Worm (Caenorhabditis elegans) whole organism, late embryonic: ENCODE data around the gene cdh-5.

ENCODE experiments used
- C08G9.2 ChIP-seq: sonication (generic microtip); optimal IDR thresholded peaks from 2 replicates; lab custom pipeline; 2016; ENCODE audit warnings: mild to moderate bottlenecking, missing genetic modification characterization, moderate library complexity, missing compliant biosample characterization
- C38D4.7 ChIP-seq: fragments of 200-800 bp; sonication (Bioruptor generic); optimal IDR thresholded peaks from 2 replicates; lab custom pipeline; 2018; ENCODE audit warnings: mild to moderate bottlenecking, missing genetic modification characterization, moderate library complexity, missing compliant biosample characterization
- F13H6.1 ChIP-seq: sonication (generic microtip); optimal IDR thresholded peaks from 2 replicates; lab custom pipeline; 2016; ENCODE audit warnings: missing genetic modification characterization, missing compliant biosample characterization
- K02D7.2 ChIP-seq: sonication (generic microtip); optimal IDR thresholded peaks from 2 replicates; lab custom pipeline; 2017; ENCODE audit warnings: mild to moderate bottlenecking, missing genetic modification characterization, missing compliant biosample characterization
- ahr-1 ChIP-seq: sonication (generic microtip); optimal IDR thresholded peaks from 2 replicates; lab custom pipeline; 2016; ENCODE audit warnings: missing genetic modification characterization, missing compliant biosample characterization
- ama-1 ChIP-seq: fragments of 150-350 bp; optimal IDR thresholded peaks from 2 replicates; lab custom pipeline; 2014
- ceh-14 ChIP-seq: sonication (generic microtip); optimal IDR thresholded peaks from 2 replicates; lab custom pipeline; 2016; ENCODE audit warnings: missing genotype, missing genetic modification characterization, missing compliant biosample characterization
- ceh-19 ChIP-seq: fragments of 200-800 bp; sonication (Bioruptor generic); optimal IDR thresholded peaks from 2 replicates; lab custom pipeline; 2018; ENCODE audit warnings: mild to moderate bottlenecking, missing genetic modification characterization, missing compliant biosample characterization
- ceh-31 ChIP-seq: sonication (generic microtip); optimal IDR thresholded peaks from 2 replicates; lab custom pipeline; 2016; ENCODE audit warnings: missing genetic modification characterization, missing compliant biosample characterization
- ceh-34 ChIP-seq: sonication (generic microtip); optimal IDR thresholded peaks from 2 replicates; lab custom pipeline; 2016; ENCODE audit warnings: mild to moderate bottlenecking, missing genetic modification characterization, missing compliant biosample characterization
- ceh-48 ChIP-seq: sonication (generic microtip); optimal IDR thresholded peaks from 2 replicates; lab custom pipeline; 2016; ENCODE audit warnings: missing genetic modification characterization, inconsistent platforms, missing compliant biosample characterization
- ceh-9 ChIP-seq: sonication (generic microtip); optimal IDR thresholded peaks from 2 replicates; lab custom pipeline; 2016; ENCODE audit warnings: mild to moderate bottlenecking, missing genetic modification characterization, inconsistent platforms, missing compliant biosample characterization
- dve-1 ChIP-seq: sonication (generic microtip); optimal IDR thresholded peaks from 2 replicates; lab custom pipeline; 2017; ENCODE audit warnings: antibody characterized with exemption, mild to moderate bottlenecking, missing genetic modification characterization, missing compliant biosample characterization
- elt-2 ChIP-seq: sonication (generic microtip); optimal IDR thresholded peaks from 2 replicates; lab custom pipeline; 2016; ENCODE audit warnings: missing genetic modification reagents, missing genetic modification characterization, missing compliant biosample characterization
- elt-4 ChIP-seq: sonication (generic microtip); optimal IDR thresholded peaks from 2 replicates; lab custom pipeline; 2016; ENCODE audit warnings: missing genetic modification characterization, missing compliant biosample characterization
- ets-4 ChIP-seq: sonication (generic microtip); optimal IDR thresholded peaks from 2 replicates; lab custom pipeline; 2016; ENCODE audit warnings: missing genetic modification characterization, missing compliant biosample characterization
- eyg-1 ChIP-seq: sonication (generic microtip); optimal IDR thresholded peaks from 2 replicates; lab custom pipeline; 2016; ENCODE audit warnings: missing genotype, missing genetic modification characterization, missing compliant biosample characterization
- fax-1 ChIP-seq: sonication (generic microtip); optimal IDR thresholded peaks from 2 replicates; lab custom pipeline; 2016; ENCODE audit warnings: missing genotype, missing genetic modification characterization, missing compliant biosample characterization
- fkh-6 ChIP-seq: sonication (generic microtip); optimal IDR thresholded peaks from 2 replicates; lab custom pipeline; 2016; ENCODE audit warnings: missing genetic modification characterization, missing compliant biosample characterization
- gmeb-2 ChIP-seq: sonication (generic microtip); optimal IDR thresholded peaks from 2 replicates; lab custom pipeline; 2016; ENCODE audit warnings: missing genetic modification characterization, inconsistent platforms, missing compliant biosample characterization
- hlh-13 ChIP-seq: fragments of 200-800 bp; sonication (Bioruptor generic); optimal IDR thresholded peaks from 2 replicates; lab custom pipeline; 2018; ENCODE audit warnings: mild to moderate bottlenecking, missing genetic modification characterization, missing compliant biosample characterization
- hlh-30 ChIP-seq: sonication (generic microtip); optimal IDR thresholded peaks from 2 replicates; lab custom pipeline; 2017; ENCODE audit warnings: antibody characterized with exemption, missing genetic modification characterization, missing compliant biosample characterization; ENCODE audit not compliant: insufficient read depth
- hlh-6 ChIP-seq: sonication (generic microtip); optimal IDR thresholded peaks from 2 replicates; lab custom pipeline; 2016; ENCODE audit warnings: missing genotype, missing genetic modification characterization, missing compliant biosample characterization
- lin-11 ChIP-seq: fragments of 200-800 bp; sonication (Bioruptor generic); optimal IDR thresholded peaks from 2 replicates; lab custom pipeline; 2018; ENCODE audit warnings: mild to moderate bottlenecking, missing genetic modification characterization, missing compliant biosample characterization
- madf-2 ChIP-seq: sonication (generic microtip); optimal IDR thresholded peaks from 2 replicates; lab custom pipeline; 2017; ENCODE audit warnings: missing genetic modification characterization, missing compliant biosample characterization
- mec-3 ChIP-seq: sonication (generic microtip); optimal IDR thresholded peaks from 2 replicates; lab custom pipeline; 2016; ENCODE audit warnings: borderline replicate concordance, missing genetic modification characterization, missing compliant biosample characterization
- nfya-1 ChIP-seq: sonication (generic microtip); optimal IDR thresholded peaks from 2 replicates; lab custom pipeline; 2017; ENCODE audit warnings: missing genetic modification characterization, mild to moderate bottlenecking, missing compliant biosample characterization, antibody characterized with exemption, moderate library complexity
- nhr-232 ChIP-seq: sonication (generic microtip); optimal IDR thresholded peaks from 2 replicates; lab custom pipeline; 2016; ENCODE audit warnings: missing genetic modification characterization, missing compliant biosample characterization
- odd-2 ChIP-seq: sonication (generic microtip); optimal IDR thresholded peaks from 2 replicates; lab custom pipeline; 2017; ENCODE audit warnings: antibody characterized with exemption, mild to moderate bottlenecking, missing genetic modification characterization, missing compliant biosample characterization
- pag-3 ChIP-seq: sonication (generic microtip); optimal IDR thresholded peaks from 2 replicates; lab custom pipeline; 2016; ENCODE audit warnings: missing compliant biosample characterization, missing genetic modification characterization, borderline replicate concordance
- pat-9 ChIP-seq: fragments of 200-800 bp; sonication (Bioruptor generic); optimal IDR thresholded peaks from 2 replicates; lab custom pipeline; 2018; ENCODE audit warnings: mild to moderate bottlenecking, missing genetic modification characterization, moderate library complexity, missing compliant biosample characterization
- pax-1 ChIP-seq: fragments of 150-350 bp; optimal IDR thresholded peaks from 2 replicates; lab custom pipeline; 2014; ENCODE audit warnings: missing biosample characterization, missing genetic modification characterization
- pqm-1 ChIP-seq: sonication (generic microtip); optimal IDR thresholded peaks from 2 replicates; lab custom pipeline; 2016; ENCODE audit warnings: missing genetic modification characterization, missing compliant biosample characterization
- pros-1 ChIP-seq: fragments of 150-350 bp; optimal IDR thresholded peaks from 2 replicates; lab custom pipeline; 2014; ENCODE audit warnings: missing biosample characterization, missing genetic modification reagents, missing genetic modification characterization
- ref-2 ChIP-seq: sonication (generic microtip); optimal IDR thresholded peaks from 2 replicates; lab custom pipeline; 2016; ENCODE audit warnings: missing genetic modification characterization, missing compliant biosample characterization
- rnt-1 ChIP-seq: sonication (generic microtip); optimal IDR thresholded peaks from 2 replicates; lab custom pipeline; 2016; ENCODE audit warnings: missing genetic modification characterization, missing compliant biosample characterization
- sdc-2 ChIP-seq: sonication (generic microtip); optimal IDR thresholded peaks from 2 replicates; lab custom pipeline; 2016; ENCODE audit warnings: missing genotype, missing genetic modification characterization, missing compliant biosample characterization
- tbx-2 ChIP-seq: sonication (generic microtip); optimal IDR thresholded peaks from 2 replicates; lab custom pipeline; 2016; ENCODE audit warnings: missing genetic modification characterization, missing compliant biosample characterization
- tbx-7 ChIP-seq: sonication (generic microtip); optimal IDR thresholded peaks from 2 replicates; lab custom pipeline; 2016; ENCODE audit warnings: missing genotype, missing genetic modification characterization, missing compliant biosample characterization
- unc-42 ChIP-seq: sonication (generic microtip); optimal IDR thresholded peaks from 2 replicates; lab custom pipeline; 2016; ENCODE audit warnings: missing genotype, missing genetic modification characterization, missing compliant biosample characterization
- unc-55 ChIP-seq: sonication (generic microtip); optimal IDR thresholded peaks from 2 replicates; lab custom pipeline; 2017; ENCODE audit warnings: missing biosample characterization, missing genetic modification reagents, missing genetic modification characterization
- zip-5 ChIP-seq: sonication (generic microtip); optimal IDR thresholded peaks from 2 replicates; lab custom pipeline; 2016; ENCODE audit warnings: missing genetic modification characterization, missing compliant biosample characterization
- ztf-16 ChIP-seq: sonication (generic microtip); optimal IDR thresholded peaks from 2 replicates; lab custom pipeline; 2017; ENCODE audit warnings: missing genetic modification characterization, missing compliant biosample characterization

Gene cdh-5

DNA sequence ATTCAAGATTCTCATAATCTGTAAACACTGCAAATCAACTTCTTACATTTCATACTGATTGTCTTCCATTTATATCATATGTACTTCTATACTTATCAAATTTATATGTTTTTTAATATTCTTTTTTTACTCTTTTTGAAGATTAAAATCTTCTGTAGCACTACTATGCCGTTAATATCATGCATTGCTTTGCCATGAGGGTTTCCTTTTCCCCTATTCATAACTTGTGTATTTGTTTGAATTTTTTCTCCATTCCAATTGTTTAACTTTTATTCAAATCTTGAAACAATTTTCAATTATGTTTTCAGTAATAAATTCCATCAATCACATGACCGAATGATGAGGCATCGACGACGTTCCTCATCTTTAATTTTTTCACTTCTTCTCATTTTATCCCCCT lies at the start of gene cdh-5:
TSS of gene cdh-5 (plus strand) at position 301 of the 400 bp plus-strand sequence.
- TF ChIP-seq ref-2 (tag; lab: Kevin White, UChicago) (no peak), hlh-6 (no peak), pqm-1 (tag; lab: Kevin White, UChicago) (no peak), fax-1 (tag; lab: Kevin White, UChicago) (no peak), elt-4 (no peak), fkh-6 (no peak), elt-2 (no peak), pag-3 (no peak), pat-9 (tag; lab: Kevin White, UChicago) (no peak), gmeb-2 (tag; lab: Kevin White, UChicago) (no peak), unc-42 (tag; lab: Kevin White, UChicago) (no peak), eyg-1 (no peak), dve-1 (tag; lab: Kevin White, UChicago) (no peak), nhr-232 (tag; lab: Kevin White, UChicago) (no peak), odd-2 (tag; lab: Kevin White, UChicago) (no peak), ceh-48 (tag; lab: Kevin White, UChicago) (no peak), F13H6.1 (tag; lab: Kevin White, UChicago) (no peak), lin-11 (tag; lab: Kevin White, UChicago) (no peak), unc-55 (GFP tag; lab: Kevin White, UChicago) (no peak), ets-4 (tag; lab: Kevin White, UChicago) (no peak)

DNA sequence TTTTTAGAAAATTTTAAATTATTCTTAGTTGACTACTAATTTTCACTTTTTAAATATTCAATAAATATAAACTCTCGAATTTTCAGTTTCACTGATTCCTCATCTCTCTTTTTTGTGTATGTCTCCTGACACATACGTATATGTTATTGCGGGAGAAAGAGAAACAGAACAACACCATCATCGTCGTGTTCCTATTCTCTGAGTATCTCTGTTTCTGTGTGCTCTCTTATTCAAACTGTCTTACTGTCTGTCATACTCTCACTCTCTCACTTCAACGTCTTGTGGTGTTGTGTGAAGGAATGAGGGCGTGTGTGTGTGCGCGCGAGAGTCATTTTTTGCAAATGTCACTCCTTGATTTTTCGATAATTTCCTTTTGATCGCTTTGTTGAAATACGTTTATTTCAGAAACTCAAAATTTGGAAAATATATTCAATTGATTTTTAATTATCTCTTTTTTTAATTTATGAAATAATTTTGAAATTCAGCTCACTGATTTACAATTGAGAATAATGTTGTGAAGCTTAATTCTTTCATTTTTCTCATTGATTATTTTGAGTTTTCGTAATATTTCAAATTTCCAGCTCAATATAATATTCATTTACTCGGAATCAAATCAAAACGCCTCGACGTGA lies 48.5 kb upstream of the cdh-5 start, which contains the start of gene lin-49:
TSS of gene lin-49 (plus strand) at position 582 of the 632 bp plus-strand sequence.
- TF ChIP-seq tbx-2 (tag; lab: Kevin White, UChicago) (peak; percentile 53), ztf-16 (tag; lab: Kevin White, UChicago) (no peak), nfya-1 (peak; percentile 55), ceh-31 (tag; lab: Kevin White, UChicago) (peak; percentile 43), unc-55 (GFP tag; lab: Kevin White, UChicago) (peak; percentile 38), hlh-30 (tag; lab: Kevin White, UChicago) (peak; percentile 79), pqm-1 (tag; lab: Kevin White, UChicago) (no peak)

DNA sequence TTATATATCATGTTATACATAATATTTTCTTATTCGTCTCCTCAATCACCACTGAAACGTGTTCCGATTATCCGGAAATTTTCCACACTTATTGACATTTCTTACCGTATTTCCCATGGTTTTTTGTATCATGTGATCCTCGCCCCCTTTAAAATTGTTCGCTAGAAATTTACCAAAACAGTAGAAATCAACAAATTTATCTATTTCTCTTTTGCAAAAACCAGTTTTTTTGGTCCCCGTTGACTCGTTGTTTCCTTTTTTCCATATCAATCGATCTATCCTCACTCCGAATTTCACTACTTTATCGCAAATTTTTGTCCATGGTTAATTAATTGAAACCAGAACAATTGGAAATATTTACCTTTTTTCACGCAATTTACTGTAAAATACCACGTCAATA lies 43.0 kb upstream of the cdh-5 start:
- TF ChIP-seq ceh-19 (GFP tag; lab: Kevin White, UChicago) (no peak), rnt-1 (tag; lab: Kevin White, UChicago) (no peak), ama-1 (lab: Kevin White, UChicago) (no peak), ahr-1 (no peak)

DNA sequence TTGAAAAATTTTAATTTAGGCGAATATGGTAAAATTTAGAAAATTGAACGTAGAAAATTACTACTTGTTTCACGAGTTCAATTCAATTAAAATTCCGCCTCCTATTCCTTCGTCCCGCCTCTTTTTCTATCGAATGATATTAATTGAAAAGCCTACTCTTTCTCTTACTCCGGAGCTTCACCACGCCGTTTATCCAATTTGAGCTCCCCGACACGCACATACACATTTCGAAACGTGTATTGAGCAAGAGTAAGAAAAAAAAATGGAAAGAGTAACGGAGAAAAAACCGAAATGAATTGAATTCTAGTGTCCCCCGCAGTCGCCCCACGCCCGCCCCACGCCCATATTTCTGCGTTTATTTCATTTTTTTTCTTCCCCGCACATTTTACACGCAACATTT lies 42.4 kb upstream of the cdh-5 start:
- no peak for TF ChIP-seq hlh-13 (GFP tag; lab: Kevin White, UChicago)
- peak; percentile 77 for TF ChIP-seq unc-42 (tag; lab: Kevin White, UChicago)

DNA sequence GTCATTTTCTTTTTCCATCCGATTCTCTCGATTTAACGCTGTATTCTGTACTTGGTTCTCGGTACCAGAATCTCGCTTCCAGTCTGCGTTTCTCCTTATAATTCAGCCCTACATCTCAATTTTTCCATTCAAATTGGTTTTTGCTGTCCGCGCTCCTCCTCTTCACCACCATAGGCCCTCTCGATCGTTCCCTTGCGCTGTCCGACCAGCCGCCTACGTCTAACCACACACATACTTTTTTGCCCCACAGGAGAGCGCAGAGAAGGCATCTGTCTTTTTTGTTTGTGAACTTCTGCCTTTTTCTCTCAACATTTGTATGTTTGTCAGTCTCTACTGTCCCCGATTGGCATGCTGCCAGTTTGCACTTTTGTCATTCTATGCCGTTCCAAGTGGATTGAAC lies 41.4 kb upstream of the cdh-5 start, which contains the start of gene F42A9.11:
TSS of gene F42A9.11 (plus strand) at position 310 of the 400 bp plus-strand sequence.
- TF ChIP-seq hlh-30 (tag; lab: Kevin White, UChicago) (no peak), nhr-232 (tag; lab: Kevin White, UChicago) (no peak), pros-1 (tag; lab: Kevin White, UChicago) (peak; percentile 14), ztf-16 (tag; lab: Kevin White, UChicago) (no peak), tbx-7 (tag; lab: Kevin White, UChicago) (no peak), fkh-6 (no peak), C08G9.2 (tag; lab: Kevin White, UChicago) (peak; percentile 17), pax-1 (tag; lab: Kevin White, UChicago) (no peak), tbx-2 (tag; lab: Kevin White, UChicago) (peak; percentile 8), pqm-1 (tag; lab: Kevin White, UChicago) (no peak), K02D7.2 (tag; lab: Kevin White, UChicago) (no peak), ceh-34 (no peak), ceh-9 (tag; lab: Kevin White, UChicago) (no peak), hlh-6 (peak; percentile 53), eyg-1 (no peak), mec-3 (tag; lab: Kevin White, UChicago) (no peak), zip-5 (tag; lab: Kevin White, UChicago) (no peak), F13H6.1 (tag; lab: Kevin White, UChicago) (no peak), odd-2 (tag; lab: Kevin White, UChicago) (no peak), pat-9 (tag; lab: Kevin White, UChicago) (no peak), C38D4.7 (no peak), pag-3 (no peak), ceh-14 (no peak), unc-42 (tag; lab: Kevin White, UChicago) (no peak), ref-2 (tag; lab: Kevin White, UChicago) (no peak), sdc-2 (tag; lab: Kevin White, UChicago) (peak; percentile 38), madf-2 (no peak)
